In genomic region chr3L:10698182-10698581, dm6 we compare ENCODE assay signal across 5 fruit fly cellular contexts.
A peak's percentile ranks its signal among the peaks of the same experiment; 100 is the strongest.
TF ChIP-seq lines count a peak whose summit lies in the region.

No protein-coding gene starts in this region.

- peak; percentile 69 for TF ChIP-seq CTCF in whole organism, embryonic (GFP tag; optimal IDR thresholded peaks at IDR 0.05; lab: Kevin White, UChicago)

TF ChIP-seq in whole organism, adult, 20 proteins besides CTCF, POLR2A, EP300 and RAD21:
- TF ChIP-seq CG12768 (GFP tag; optimal IDR thresholded peaks at IDR 0.05; lab: Kevin White, UChicago) (peak; percentile 46), Clk (GFP tag; optimal IDR thresholded peaks at IDR 0.05; lab: Kevin White, UChicago) (no peak), CG7101 (tag; optimal IDR thresholded peaks at IDR 0.05; lab: Kevin White, UChicago) (peak; percentile 66), CG5204 (GFP tag; optimal IDR thresholded peaks at IDR 0.05; lab: Kevin White, UChicago) (no peak), Mnt (GFP tag; optimal IDR thresholded peaks at IDR 0.05; lab: Kevin White, UChicago) (peak; percentile 5), cic (GFP tag; optimal IDR thresholded peaks at IDR 0.05; lab: Kevin White, UChicago) (no peak), CG1620 (GFP tag; optimal IDR thresholded peaks at IDR 0.05; lab: Kevin White, UChicago) (peak; percentile 38), Crg-1 (GFP tag; optimal IDR thresholded peaks at IDR 0.05; lab: Kevin White, UChicago) (peak; percentile 7), Hr96 (GFP tag; optimal IDR thresholded peaks at IDR 0.05; lab: Kevin White, UChicago) (no peak), toe (GFP tag; optimal IDR thresholded peaks at IDR 0.05; lab: Kevin White, UChicago) (no peak), CG14711 (tag; optimal IDR thresholded peaks at IDR 0.05; lab: Kevin White, UChicago) (peak; percentile 38), CG7045 (GFP tag; optimal IDR thresholded peaks at IDR 0.05; lab: Kevin White, UChicago) (peak; percentile 43), ovo (GFP tag; optimal IDR thresholded peaks at IDR 0.05; lab: Kevin White, UChicago) (peak; percentile 17), bab1 (GFP tag; optimal IDR thresholded peaks at IDR 0.05; lab: Kevin White, UChicago) (no peak), pad (GFP tag; optimal IDR thresholded peaks at IDR 0.05; lab: Kevin White, UChicago) (peak; percentile 59)

TF ChIP-seq in whole organism, embryonic, 481 proteins besides CTCF, POLR2A, EP300 and RAD21 (continues in another document):
- TF ChIP-seq CG11093 (GFP tag; IDR thresholded peaks at IDR 0.05; lab: Robert Waterston, UW) (no peak), CG14710 (tag; optimal IDR thresholded peaks at IDR 0.05; lab: Kevin White, UChicago) (peak; percentile 83), CG2678 (tag; optimal IDR thresholded peaks at IDR 0.05; lab: Kevin White, UChicago) (peak; percentile 30), sug (tag; optimal IDR thresholded peaks at IDR 0.05; lab: Kevin White, UChicago) (peak; percentile 62), CG15514 (GFP tag; optimal IDR thresholded peaks at IDR 0.05; lab: Kevin White, UChicago) (peak; percentile 74), Hmr (GFP tag; optimal IDR thresholded peaks at IDR 0.05; lab: Kevin White, UChicago) (peak; percentile 40), slou (GFP tag; optimal IDR thresholded peaks at IDR 0.05; lab: Kevin White, UChicago) (no peak), CG10565 (GFP tag; optimal IDR thresholded peaks at IDR 0.05; lab: Kevin White, UChicago) (no peak), BtbVII (GFP tag; optimal IDR thresholded peaks at IDR 0.05; lab: Kevin White, UChicago) (no peak), CG12659 (GFP tag; optimal IDR thresholded peaks at IDR 0.05; lab: Kevin White, UChicago) (peak; percentile 52), CG30403 (GFP tag; optimal IDR thresholded peaks at IDR 0.05; lab: Kevin White, UChicago) (peak; percentile 4), CG7357 (GFP tag; IDR thresholded peaks at IDR 0.05; lab: Robert Waterston, UW) (no peak), CG1529 (GFP tag; optimal IDR thresholded peaks at IDR 0.05; lab: Kevin White, UChicago) (no peak), lab (GFP tag; optimal IDR thresholded peaks at IDR 0.05; lab: Kevin White, UChicago) (peak; percentile 10), hb (GFP tag; IDR thresholded peaks at IDR 0.05; lab: Robert Waterston, UW; ENCODE audit: partially characterized antibody) (no peak), dmrt99B (tag; optimal IDR thresholded peaks at IDR 0.05; lab: Kevin White, UChicago) (no peak), CoRest (tag; optimal IDR thresholded peaks at IDR 0.05; lab: Kevin White, UChicago) (peak; percentile 61), zen (tag; optimal IDR thresholded peaks at IDR 0.05; lab: Kevin White, UChicago) (peak; percentile 9), salm (tag; optimal IDR thresholded peaks at IDR 0.05; lab: Kevin White, UChicago) (no peak), grau (tag; optimal IDR thresholded peaks at IDR 0.05; lab: Kevin White, UChicago) (peak; percentile 29)

TF ChIP-seq in whole organism, prepupa, 60 proteins besides CTCF, POLR2A, EP300 and RAD21:
- peak; percentile 21 for TF ChIP-seq CG3032 (tag; optimal IDR thresholded peaks at IDR 0.05; lab: Kevin White, UChicago)
- TF ChIP-seq dsx (GFP tag; optimal IDR thresholded peaks at IDR 0.05; lab: Kevin White, UChicago; ENCODE audit: poor library complexity, severe bottlenecking), result peak; percentile 94
- TF ChIP-seq CG8119 (GFP tag; IDR thresholded peaks at IDR 0.05; lab: Robert Waterston, UW), result no peak
- no peak for TF ChIP-seq CG6276 (GFP tag; optimal IDR thresholded peaks at IDR 0.05; lab: Kevin White, UChicago)
- no peak for TF ChIP-seq CG16779 (tag; optimal IDR thresholded peaks at IDR 0.05; lab: Kevin White, UChicago)
- TF ChIP-seq lz (GFP tag; optimal IDR thresholded peaks at IDR 0.05; lab: Kevin White, UChicago), result peak; percentile 8
- TF ChIP-seq svp (GFP tag; lab: Kevin White, UChicago), result peak; percentile 11
- TF ChIP-seq CG8632 (GFP tag; optimal IDR thresholded peaks at IDR 0.05; lab: Kevin White, UChicago), result no peak
- peak; percentile 29 for TF ChIP-seq fkh (GFP tag; optimal IDR thresholded peaks at IDR 0.05; lab: Kevin White, UChicago)

TF ChIP-seq in whole organism, pupa, 21 proteins besides CTCF, POLR2A, EP300 and RAD21:
- TF ChIP-seq Pif1B (GFP tag; optimal IDR thresholded peaks at IDR 0.05; lab: Kevin White, UChicago), result no peak
- peak; percentile 8 for TF ChIP-seq CG8159 (tag; optimal IDR thresholded peaks at IDR 0.05; lab: Kevin White, UChicago)
- no peak for TF ChIP-seq CG13204 (GFP tag; optimal IDR thresholded peaks at IDR 0.05; lab: Kevin White, UChicago)
- TF ChIP-seq Ets98B (GFP tag; IDR thresholded peaks at IDR 0.05; lab: Robert Waterston, UW), result no peak
- no peak for TF ChIP-seq CG8301 (tag; optimal IDR thresholded peaks at IDR 0.05; lab: Kevin White, UChicago)
- no peak for TF ChIP-seq CG32121 (GFP tag; IDR thresholded peaks at IDR 0.05; lab: Robert Waterston, UW)

TF ChIP-seq in whole organism, wandering third instar larva, 38 proteins besides CTCF, POLR2A, EP300 and RAD21:
- TF ChIP-seq Sp1 (GFP tag; optimal IDR thresholded peaks at IDR 0.05; lab: Kevin White, UChicago) (no peak), dmrt93B (GFP tag; optimal IDR thresholded peaks at IDR 0.05; lab: Kevin White, UChicago) (peak; percentile 15), Dfd (GFP tag; optimal IDR thresholded peaks at IDR 0.05; lab: Kevin White, UChicago) (no peak), foxo (GFP tag; optimal IDR thresholded peaks at IDR 0.05; lab: Kevin White, UChicago) (no peak), jim (GFP tag; optimal IDR thresholded peaks at IDR 0.05; lab: Kevin White, UChicago) (no peak), Vsx2 (GFP tag; optimal IDR thresholded peaks at IDR 0.05; lab: Kevin White, UChicago; ENCODE audit: partially characterized antibody) (no peak), sv (GFP tag; optimal IDR thresholded peaks at IDR 0.05; lab: Kevin White, UChicago) (no peak), Hnf4 (GFP tag; optimal IDR thresholded peaks at IDR 0.05; lab: Kevin White, UChicago) (no peak), HLH106 (tag; optimal IDR thresholded peaks at IDR 0.05; lab: Kevin White, UChicago) (peak; percentile 29), Hr78 (GFP tag; optimal IDR thresholded peaks at IDR 0.05; lab: Kevin White, UChicago) (no peak), br (GFP tag; optimal IDR thresholded peaks at IDR 0.05; lab: Kevin White, UChicago) (no peak), pan (optimal IDR thresholded peaks at IDR 0.05; lab: Kevin White, UChicago) (no peak), Myc (optimal IDR thresholded peaks at IDR 0.05; lab: Kevin White, UChicago) (peak; percentile 67), tai (GFP tag; optimal IDR thresholded peaks at IDR 0.05; lab: Kevin White, UChicago) (peak; percentile 8), OdsH (GFP tag; optimal IDR thresholded peaks at IDR 0.05; lab: Kevin White, UChicago) (no peak)
TF ChIP-seq in whole organism, wandering third instar larva: peak in this region for 4.
